Worm (Caenorhabditis elegans): ENCODE measurements around the gene C01G6.4.

C01G6.4 gene

DNA sequence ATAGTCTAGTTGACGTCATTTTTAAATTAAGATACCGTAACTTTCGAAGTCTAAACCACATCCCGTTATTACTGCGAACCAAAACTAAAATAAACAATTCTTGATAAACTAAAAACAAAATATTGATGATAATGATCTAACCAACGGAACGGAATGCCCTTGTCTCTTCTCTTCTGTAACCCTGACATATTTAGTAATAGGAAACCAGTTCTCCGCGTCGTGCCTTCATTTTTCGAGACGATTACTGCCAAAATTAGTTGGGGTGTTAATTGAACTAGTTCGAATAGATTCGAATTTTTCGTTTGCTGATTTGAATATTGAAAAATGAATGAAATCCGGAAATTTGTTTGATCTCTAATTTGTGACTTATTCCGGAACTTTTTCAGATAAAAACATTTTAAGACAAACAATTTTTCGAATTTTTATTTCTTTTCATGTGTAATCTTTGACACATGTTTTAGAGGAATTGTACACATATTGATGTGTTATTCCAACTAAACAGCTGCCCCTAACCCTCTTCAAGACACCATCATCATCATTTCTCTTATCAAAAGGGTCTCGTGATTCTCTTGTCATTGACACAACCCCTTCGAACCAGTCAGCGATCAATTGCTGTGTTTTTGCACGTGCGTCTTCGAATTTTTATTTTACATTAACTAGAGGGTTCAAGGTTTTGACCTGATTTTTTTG lies 11.0 kb upstream of the C01G6.4 start (continued):
- TF ChIP-seq Y53G8AR.9 (GFP tag; conservative IDR thresholded peaks at IDR 0.05) (peak; percentile 21; the same call in 1 of the 2 replicates), nhr-90 (tag; optimal IDR thresholded peaks at IDR 0.05) (peak; percentile 40), athp-1 (tag; optimal IDR thresholded peaks at IDR 0.05) (no peak), chd-7 (tag; optimal IDR thresholded peaks at IDR 0.05) (peak; percentile 60), nfyb-1 (GFP tag; IDR thresholded peaks at IDR 0.05) (peak; percentile 82), ekl-4 (GFP tag; IDR thresholded peaks at IDR 0.05) (no peak), let-526 (GFP tag; IDR thresholded peaks at IDR 0.05) (no peak), mxl-1 (tag; optimal IDR thresholded peaks at IDR 0.05) (no peak), Y56A3A.18 (GFP tag; IDR thresholded peaks at IDR 0.05) (0 out of 2 replicates have a peak, but pooled peaks have one; percentile 34), ztf-22 (GFP tag; optimal IDR thresholded peaks at IDR 0.05) (no peak), aptf-3 (GFP tag; IDR thresholded peaks at IDR 0.05) (no peak)

DNA sequence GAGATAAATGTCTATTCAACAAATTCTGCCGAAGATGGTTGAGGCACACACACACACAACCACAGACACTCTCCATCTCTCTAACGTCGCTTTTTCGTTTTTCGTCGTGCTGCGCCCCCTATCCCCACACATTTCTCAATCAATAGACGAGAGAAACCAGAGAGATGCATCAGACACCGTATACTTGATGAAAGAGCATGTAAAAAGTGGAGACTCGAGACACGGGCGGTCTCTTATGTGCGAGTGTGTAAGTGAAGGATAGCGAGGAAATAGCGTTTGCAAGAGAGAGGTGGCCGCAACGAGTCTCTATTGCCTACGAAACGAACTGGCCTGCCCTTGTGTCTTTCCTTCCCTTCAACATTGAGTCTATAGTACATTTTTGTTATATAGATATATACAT lies 9.9 kb upstream of the C01G6.4 start:
- TF ChIP-seq ceh-58 (GFP tag; IDR thresholded peaks at IDR 0.05), result no peak
- no peak for TF ChIP-seq hlh-12 (tag; optimal IDR thresholded peaks at IDR 0.05)
- TF ChIP-seq tlf-1 (GFP tag; optimal IDR thresholded peaks at IDR 0.05), result peak; percentile 44
- peak; percentile 89 for TF ChIP-seq dox-1 (GFP tag; IDR thresholded peaks at IDR 0.05)
- TF ChIP-seq nhr-27 (tag; optimal IDR thresholded peaks at IDR 0.05), result no peak
- TF ChIP-seq atf-7 (tag; optimal IDR thresholded peaks at IDR 0.05), result peak; percentile 85
- TF ChIP-seq C06A6.2 (GFP tag; conservative IDR thresholded peaks at IDR 0.05), result peak; percentile 66
- peak; percentile 65; the same call in 1 of the 2 replicates for TF ChIP-seq K11D2.4 (GFP tag; IDR thresholded peaks at IDR 0.05)
- no peak for TF ChIP-seq madf-3 (GFP tag; IDR thresholded peaks at IDR 0.05)
- no peak for TF ChIP-seq hmg-20 (GFP tag; IDR thresholded peaks at IDR 0.05)
- TF ChIP-seq dpff-1 (tag; optimal IDR thresholded peaks at IDR 0.05), result no peak
- TF ChIP-seq nfya-2 (GFP tag; IDR thresholded peaks at IDR 0.05), result no peak
- TF ChIP-seq hrde-1 (tag; optimal IDR thresholded peaks at IDR 0.05; ENCODE audit: borderline replicate concordance), result no peak
- TF ChIP-seq Y95B8A.8 (GFP tag; IDR thresholded peaks at IDR 0.05), result peak; percentile 78; the same call in 1 of the 2 replicates
- peak; percentile 50 for TF ChIP-seq nhr-90 (tag; optimal IDR thresholded peaks at IDR 0.05)
- peak; percentile 89 for TF ChIP-seq K12H6.12 (tag; optimal IDR thresholded peaks at IDR 0.05)
- peak; percentile 84; the same call in 1 of the 2 replicates for TF ChIP-seq B0336.3 (GFP tag; IDR thresholded peaks at IDR 0.05)
- peak; percentile 63 for TF ChIP-seq tbp1 (GFP tag; optimal IDR thresholded peaks at IDR 0.05)
- no peak for TF ChIP-seq F57A8.1 (GFP tag; optimal IDR thresholded peaks at IDR 0.05)
- TF ChIP-seq attf-5 (GFP tag; optimal IDR thresholded peaks at IDR 0.05), result peak; percentile 82
- TF ChIP-seq gei-17 (GFP tag; optimal IDR thresholded peaks at IDR 0.05), result peak; percentile 42
- TF ChIP-seq mel-28 (tag; optimal IDR thresholded peaks at IDR 0.05; ENCODE audit: borderline replicate concordance), result no peak
- peak; percentile 17; the same call in 1 of the 2 replicates for TF ChIP-seq madf-6 (GFP tag; IDR thresholded peaks at IDR 0.05)
- TF ChIP-seq unc-62 (GFP tag; optimal IDR thresholded peaks at IDR 0.05), result peak; percentile 63
- TF ChIP-seq athp-1 (tag; optimal IDR thresholded peaks at IDR 0.05), result no peak
- TF ChIP-seq dpl-1 (GFP tag; optimal IDR thresholded peaks at IDR 0.05), result no peak
- TF ChIP-seq F33H1.4 (GFP tag; IDR thresholded peaks at IDR 0.05), result no peak
- TF ChIP-seq ets-4 (GFP tag; optimal IDR thresholded peaks at IDR 0.05), result peak; percentile 85
- peak; percentile 58 to 62 for TF ChIP-seq let-607 (tag; optimal IDR thresholded peaks at IDR 0.05)
- TF ChIP-seq mxl-1 (tag; optimal IDR thresholded peaks at IDR 0.05), result no peak
- peak; percentile 67 for TF ChIP-seq lin-54 (GFP tag; optimal IDR thresholded peaks at IDR 0.05)
- TF ChIP-seq rpc-1 (optimal IDR thresholded peaks at IDR 0.05), result no peak
- TF ChIP-seq rpc-1 (tag; optimal IDR thresholded peaks at IDR 0.05), result no peak
- no peak for TF ChIP-seq F10E7.11 (tag; optimal IDR thresholded peaks at IDR 0.05)
- no peak for TF ChIP-seq snpc-3.4 (tag; optimal IDR thresholded peaks at IDR 0.05)
- TF ChIP-seq lir-1 (GFP tag; conservative IDR thresholded peaks at IDR 0.05), result 0 out of 2 replicates have a peak, but pooled peaks have one; percentile 6
- no peak for TF ChIP-seq Y67H2A.10 (GFP tag; conservative IDR thresholded peaks at IDR 0.05)
- no peak for TF ChIP-seq lag-1 (GFP tag; IDR thresholded peaks at IDR 0.05)
